Worm (Caenorhabditis elegans) whole organism, L4 larva: ENCODE data around the gene F55B12.10.

Experiments used
- dmd-6 ChIP-seq: fragments of 200-800 bp; sonication (Bioruptor generic); IDR thresholded peaks from 2 replicates; pipeline ENCODE4 v1.3.6; 2022; ENCODE audit warnings: missing genetic modification reagents, missing genetic modification characterization, missing compliant biosample characterization
- unc-39 ChIP-seq: sonication (generic microtip); optimal IDR thresholded peaks from 2 replicates; lab custom pipeline; 2017; ENCODE audit warnings: missing biosample characterization, missing genetic modification characterization

ce11 chrV:13876529-13876928 lies 37.0 kb downstream of the F55B12.10 start, which contains the start of gene T22G5.1:
- no peak for TF ChIP-seq dmd-6 (GFP tag; lab: Robert Waterston, UW)
- no peak for TF ChIP-seq unc-39 (tag; lab: Kevin White, UChicago)
